Fruit fly (Drosophila melanogaster) whole organism, embryonic: ENCODE results near the gene Ripalpha.

Experiments used
- Asciz ChIP-seq: fragments of 200-800 bp; sonication (Bioruptor generic); optimal IDR thresholded peaks from 2 replicates; lab custom pipeline; 2017; ENCODE audit warnings: missing biosample characterization, mild to moderate bottlenecking, missing genetic modification characterization, missing genetic modification reagents
- BEAF-32 ChIP-seq: fragments of 200-800 bp; sonication (Bioruptor generic); optimal IDR thresholded peaks from 3 replicates; lab custom pipeline; 2017; ENCODE audit warnings: missing biosample characterization, missing genetic modification characterization, mild to moderate bottlenecking, moderate library complexity, missing genetic modification reagents
- CG10462 ChIP-seq: fragments of 200-800 bp; sonication (Bioruptor generic); optimal IDR thresholded peaks from 2 replicates; lab custom pipeline; 2016; ENCODE audit warnings: missing biosample characterization, missing genetic modification characterization
- CG12299 ChIP-seq: fragments of 200-800 bp; sonication (Bioruptor generic); optimal IDR thresholded peaks from 2 replicates; lab custom pipeline; 2018; ENCODE audit warnings: missing biosample characterization, mild to moderate bottlenecking, missing genetic modification characterization
- CG14441 ChIP-seq: fragments of 200-800 bp; sonication (Bioruptor generic); IDR thresholded peaks from 2 replicates; pipeline ENCODE4 v1.3.6; 2022; ENCODE audit warnings: missing biosample characterization, missing genetic modification characterization
- CG14667 ChIP-seq: fragments of 200-800 bp; sonication (Bioruptor generic); IDR thresholded peaks from 2 replicates; pipeline ENCODE4 v1.3.6; 2022; ENCODE audit warnings: missing biosample characterization, missing genetic modification characterization
- CG17385 ChIP-seq: fragments of 200-800 bp; sonication (Bioruptor generic); optimal IDR thresholded peaks from 3 replicates; lab custom pipeline; 2018; ENCODE audit warnings: missing biosample characterization, mild to moderate bottlenecking, missing genetic modification characterization
- CG18619 ChIP-seq: fragments of 200-800 bp; sonication (Bioruptor generic); optimal IDR thresholded peaks from 3 replicates; lab custom pipeline; 2017; ENCODE audit warnings: missing biosample characterization, mild to moderate bottlenecking, missing genetic modification characterization
- CG32532 ChIP-seq: fragments of 200-800 bp; sonication (Bioruptor generic); IDR thresholded peaks from 2 replicates; pipeline ENCODE4 v1.3.6; 2022; ENCODE audit warnings: missing biosample characterization, missing genetic modification characterization
- CG33213 ChIP-seq: fragments of 200-800 bp; sonication (Bioruptor generic); optimal IDR thresholded peaks from 3 replicates; lab custom pipeline; 2016; ENCODE audit warnings: missing biosample characterization, missing genetic modification characterization
- CG3995 ChIP-seq: fragments of 200-800 bp; sonication (Bioruptor generic); optimal IDR thresholded peaks from 3 replicates; lab custom pipeline; 2016; ENCODE audit warnings: missing biosample characterization, missing genetic modification characterization
- CG4730 ChIP-seq: fragments of 200-800 bp; sonication (Bioruptor generic); IDR thresholded peaks from 2 replicates; pipeline ENCODE4 v1.3.6; 2022; ENCODE audit warnings: missing biosample characterization, missing genetic modification characterization
- CG6654 ChIP-seq: fragments of 200-800 bp; sonication (Bioruptor generic); optimal IDR thresholded peaks from 2 replicates; lab custom pipeline; 2017; ENCODE audit warnings: missing biosample characterization, mild to moderate bottlenecking, missing genetic modification characterization
- CG7987 ChIP-seq: fragments of 200-800 bp; sonication (Bioruptor generic); optimal IDR thresholded peaks from 2 replicates; lab custom pipeline; 2018; ENCODE audit warnings: missing biosample characterization, mild to moderate bottlenecking, missing genetic modification characterization, moderate library complexity
- CG8089 ChIP-seq: fragments of 200-800 bp; sonication (Bioruptor generic); optimal IDR thresholded peaks from 3 replicates; lab custom pipeline; 2016; ENCODE audit warnings: missing biosample characterization, missing genetic modification characterization
- Dek ChIP-seq: fragments of 200-800 bp; sonication (Bioruptor generic); optimal IDR thresholded peaks from 3 replicates; lab custom pipeline; 2019; ENCODE audit warnings: missing biosample characterization, mild to moderate bottlenecking, missing genetic modification characterization, moderate library complexity
- Dll ChIP-seq: fragments of 200-800 bp; sonication (Bioruptor generic); IDR thresholded peaks from 4 replicates; pipeline ENCODE4 v1.3.6; 2022; ENCODE audit warnings: missing biosample characterization, missing genetic modification characterization; ENCODE audit not compliant: partially characterized antibody
- E2f2 ChIP-seq: fragments of 200-800 bp; sonication (Bioruptor generic); IDR thresholded peaks from 2 replicates; pipeline ENCODE4 v1.3.6; 2022; ENCODE audit warnings: missing biosample characterization, missing genetic modification characterization
- ERR ChIP-seq: fragments of 200-800 bp; sonication (Bioruptor generic); optimal IDR thresholded peaks from 2 replicates; lab custom pipeline; 2016; ENCODE audit warnings: missing biosample characterization, missing genetic modification characterization
- Ets97D ChIP-seq: fragments of 200-800 bp; sonication (Bioruptor generic); optimal IDR thresholded peaks from 3 replicates; lab custom pipeline; 2016; ENCODE audit warnings: missing biosample characterization, missing genetic modification characterization
- Hey ChIP-seq: fragments of 200-800 bp; sonication (Bioruptor generic); optimal IDR thresholded peaks from 3 replicates; lab custom pipeline; 2018; ENCODE audit warnings: missing biosample characterization, mild to moderate bottlenecking, missing genetic modification characterization
- Hsf ChIP-seq: fragments of 200-800 bp; sonication (Bioruptor generic); optimal IDR thresholded peaks from 3 replicates; lab custom pipeline; 2016; ENCODE audit warnings: missing biosample characterization, missing genetic modification characterization
- Jarid2 ChIP-seq: fragments of 200-800 bp; sonication (Bioruptor generic); optimal IDR thresholded peaks from 3 replicates; lab custom pipeline; 2017; ENCODE audit warnings: mild to moderate bottlenecking, missing biosample characterization, missing genetic modification reagents, missing genetic modification characterization
- Mad ChIP-seq: fragments of 200-800 bp; sonication (Bioruptor generic); optimal IDR thresholded peaks from 2 replicates; lab custom pipeline; 2016; ENCODE audit warnings: missing biosample characterization, missing genetic modification characterization
- NC2α ChIP-seq: fragments of 200-800 bp; sonication (Bioruptor generic); optimal IDR thresholded peaks from 2 replicates; lab custom pipeline; 2016; ENCODE audit warnings: missing biosample characterization, missing genetic modification characterization
- NC2β ChIP-seq: fragments of 200-800 bp; sonication (Bioruptor generic); optimal IDR thresholded peaks from 2 replicates; lab custom pipeline; 2016; ENCODE audit warnings: missing biosample characterization, missing genetic modification characterization
- NFAT ChIP-seq: fragments of 200-800 bp; sonication (Bioruptor generic); IDR thresholded peaks from 2 replicates; pipeline ENCODE4 v1.3.6; 2022; ENCODE audit warnings: missing biosample characterization, missing genetic modification characterization
- Ravus ChIP-seq: fragments of 200-800 bp; sonication (Bioruptor generic); IDR thresholded peaks from 2 replicates; pipeline ENCODE4 v1.3.6; 2022; ENCODE audit warnings: missing biosample characterization, missing genetic modification characterization
- Sry-δ ChIP-seq: fragments of 200-800 bp; sonication (Bioruptor generic); optimal IDR thresholded peaks from 2 replicates; lab custom pipeline; 2016; ENCODE audit warnings: missing biosample characterization, missing genetic modification characterization
- bigmax ChIP-seq: fragments of 200-800 bp; sonication (Bioruptor generic); optimal IDR thresholded peaks from 2 replicates; lab custom pipeline; 2018; ENCODE audit warnings: missing biosample characterization, mild to moderate bottlenecking, missing genetic modification characterization
- chinmo ChIP-seq: fragments of 200-800 bp; sonication (Bioruptor generic); IDR thresholded peaks from 4 replicates; pipeline ENCODE4 v1.3.6; 2022; ENCODE audit warnings: missing biosample characterization, missing genetic modification characterization; ENCODE audit not compliant: partially characterized antibody
- da ChIP-seq: fragments of 200-800 bp; sonication (Bioruptor generic); optimal IDR thresholded peaks from 2 replicates; lab custom pipeline; 2016; ENCODE audit warnings: missing biosample characterization, missing genetic modification characterization
- grn ChIP-seq: fragments of 200-800 bp; sonication (Bioruptor generic); optimal IDR thresholded peaks from 3 replicates; lab custom pipeline; 2017; ENCODE audit warnings: missing biosample characterization, missing genetic modification characterization
- hb ChIP-seq: fragments of 200-800 bp; sonication (Bioruptor generic); IDR thresholded peaks from 3 replicates; pipeline ENCODE4 v1.3.6; 2022; ENCODE audit warnings: missing biosample characterization, missing genetic modification characterization; ENCODE audit not compliant: partially characterized antibody
- hth ChIP-seq: fragments of >200 bp; optimal IDR thresholded peaks from 2 replicates; lab custom pipeline; 2017; ENCODE audit warnings: inconsistent platforms
- inv ChIP-seq: fragments of 200-800 bp; sonication (Bioruptor generic); IDR thresholded peaks from 2 replicates; pipeline ENCODE4 v1.3.6; 2022; ENCODE audit warnings: missing biosample characterization, missing genetic modification characterization; ENCODE audit not compliant: partially characterized antibody
- kni ChIP-seq: fragments of 200-800 bp; sonication (Bioruptor generic); optimal IDR thresholded peaks from 3 replicates; lab custom pipeline; 2017; ENCODE audit warnings: mild to moderate bottlenecking, missing biosample characterization, missing genetic modification reagents, missing genetic modification characterization
- maf-S ChIP-seq: fragments of 200-800 bp; sonication (Bioruptor generic); optimal IDR thresholded peaks from 2 replicates; lab custom pipeline; 2016; ENCODE audit warnings: missing biosample characterization, missing genetic modification characterization
- nmo ChIP-seq: fragments of 200-800 bp; sonication (Bioruptor generic); optimal IDR thresholded peaks from 2 replicates; lab custom pipeline; 2018; ENCODE audit warnings: missing biosample characterization, mild to moderate bottlenecking, missing genetic modification characterization, moderate library complexity
- oc ChIP-seq: fragments of 200-800 bp; sonication (Bioruptor generic); optimal IDR thresholded peaks from 2 replicates; lab custom pipeline; 2018; ENCODE audit warnings: missing biosample characterization, mild to moderate bottlenecking, missing genetic modification characterization, moderate library complexity
- otp ChIP-seq: fragments of 200-800 bp; sonication (Bioruptor generic); IDR thresholded peaks from 3 replicates; pipeline ENCODE4, ENCODE4 v1.3.6; 2022; ENCODE audit warnings: missing biosample characterization, missing genetic modification characterization
- p53 ChIP-seq: fragments of 200-800 bp; sonication (Bioruptor generic); optimal IDR thresholded peaks from 2 replicates; lab custom pipeline; 2016; ENCODE audit warnings: missing biosample characterization, missing genetic modification characterization
- row ChIP-seq: fragments of 200-800 bp; sonication (Bioruptor generic); IDR thresholded peaks from 3 replicates; pipeline ENCODE4 v1.3.6; 2022; ENCODE audit warnings: missing biosample characterization, missing genetic modification characterization
- run ChIP-seq: fragments of 200-800 bp; sonication (Bioruptor generic); optimal IDR thresholded peaks from 3 replicates; lab custom pipeline; 2018; ENCODE audit warnings: missing biosample characterization, mild to moderate bottlenecking, missing genetic modification characterization
- seq ChIP-seq: fragments of 200-800 bp; sonication (Bioruptor generic); IDR thresholded peaks from 2 replicates; pipeline ENCODE4 v1.3.6; 2022; ENCODE audit warnings: missing biosample characterization, missing genetic modification characterization
- tin ChIP-seq: fragments of 200-800 bp; sonication (Bioruptor generic); optimal IDR thresholded peaks from 3 replicates; lab custom pipeline; 2016; ENCODE audit warnings: missing biosample characterization, missing genetic modification characterization
- tio ChIP-seq: fragments of 200-800 bp; sonication (Bioruptor generic); optimal IDR thresholded peaks from 2 replicates; lab custom pipeline; 2017; ENCODE audit warnings: missing biosample characterization, missing genetic modification characterization, inconsistent platforms
- tll ChIP-seq, 2 experiments: fragments of 200-800 bp in 1 of 2; fragments of >200 bp in 1 of 2; sonication (Bioruptor generic) in 1 of 2; optimal IDR thresholded peaks; 2 replicates each; lab custom pipeline; 2017 to 2019; ENCODE audit warnings: missing biosample characterization in 2 of 2, missing genetic modification characterization in 2 of 2, mild to moderate bottlenecking in 1 of 2, moderate library complexity in 1 of 2
- vnd ChIP-seq: fragments of 200-800 bp; sonication (Bioruptor generic); IDR thresholded peaks from 3 replicates; pipeline ENCODE4 v1.3.6; 2022; ENCODE audit warnings: missing biosample characterization, missing genetic modification characterization; ENCODE audit not compliant: partially characterized antibody

The Ripalpha gene

DNA sequence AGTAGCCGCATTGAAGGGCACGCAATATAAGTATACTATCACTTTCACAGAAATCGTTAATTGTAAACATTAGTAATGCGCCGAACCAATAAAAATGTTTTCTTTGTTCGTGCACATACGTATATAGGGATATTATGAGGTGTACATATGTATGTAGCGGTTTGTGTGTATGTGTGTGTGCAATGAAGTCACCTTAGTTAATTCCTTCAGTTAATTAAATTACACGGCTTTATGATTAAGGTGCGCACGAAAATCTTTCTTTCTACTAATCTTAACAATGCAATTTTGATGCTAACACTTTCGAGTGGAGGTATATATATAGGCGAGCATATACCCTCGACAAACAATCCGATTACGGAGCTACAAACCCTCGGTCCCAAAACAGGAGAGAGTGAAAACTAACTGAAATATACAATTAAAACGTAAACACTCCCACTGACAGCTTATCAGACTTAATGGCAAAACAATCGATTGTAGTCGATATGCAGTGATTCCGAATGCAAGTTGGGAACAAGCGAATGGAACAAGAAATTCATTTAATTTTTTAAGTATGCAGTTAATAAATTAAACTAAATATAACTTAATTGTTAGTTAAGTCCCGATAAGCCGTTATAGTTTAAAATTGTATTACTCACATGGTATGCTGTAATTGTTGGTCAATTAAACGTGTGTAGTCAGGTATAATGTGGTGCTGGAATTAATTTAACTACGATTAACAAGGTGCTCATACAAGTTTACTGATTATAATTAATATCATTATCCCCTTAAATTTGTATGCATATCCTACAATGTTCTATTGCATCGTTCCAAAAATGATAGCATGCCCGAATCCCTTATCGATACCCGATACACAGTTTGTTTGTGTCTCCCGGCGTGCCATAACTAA, 20.0 kb upstream of the Ripalpha start, which contains the start of the genes Npc1a and Prosalpha6 (continued):
- peak; percentile 66; the same call in 1 of the 2 replicates for TF ChIP-seq inv
- no peak for TF ChIP-seq CG18619 (GFP tag; lab: Kevin White, UChicago)
- no peak for TF ChIP-seq maf-S (GFP tag; lab: Kevin White, UChicago)
- TF ChIP-seq Jarid2 (GFP tag; lab: Kevin White, UChicago): no peak
- TF ChIP-seq grn (GFP tag; lab: Kevin White, UChicago): peak; percentile 14
- no peak for TF ChIP-seq tin
- no peak for TF ChIP-seq CG14441
- TF ChIP-seq BEAF-32: peak; percentile 88
- no peak for TF ChIP-seq chinmo
- no peak for TF ChIP-seq p53 (GFP tag; lab: Kevin White, UChicago)
- no peak for TF ChIP-seq hth (lab: Kevin White, UChicago)
- TF ChIP-seq otp (GFP tag; lab: Robert Waterston, UW): no peak
- TF ChIP-seq Ets97D: peak; percentile 68
- peak; percentile 27 for TF ChIP-seq CG3995 (GFP tag; lab: Kevin White, UChicago)
- TF ChIP-seq Hsf (GFP tag; lab: Kevin White, UChicago): peak; percentile 46
- TF ChIP-seq ERR (GFP tag; lab: Kevin White, UChicago): no peak
- peak; percentile 30 for TF ChIP-seq Mad (GFP tag; lab: Kevin White, UChicago)
- peak; percentile 91 for TF ChIP-seq Sry-δ (GFP tag; lab: Kevin White, UChicago)
- TF ChIP-seq seq (GFP tag; lab: Robert Waterston, UW): no peak
- no peak for TF ChIP-seq CG33213 (GFP tag; lab: Kevin White, UChicago)
- peak; percentile 25 for TF ChIP-seq NC2α (GFP tag; lab: Kevin White, UChicago)
- TF ChIP-seq da (GFP tag; lab: Kevin White, UChicago): no peak
- TF ChIP-seq CG32532 (GFP tag; lab: Robert Waterston, UW): no peak
- no peak for TF ChIP-seq CG4730 (GFP tag; lab: Robert Waterston, UW)
- TF ChIP-seq oc (tag; lab: Kevin White, UChicago): no peak
- TF ChIP-seq CG7987 (GFP tag; lab: Kevin White, UChicago): no peak
- peak; percentile 71 for TF ChIP-seq row (GFP tag; lab: Robert Waterston, UW)
- TF ChIP-seq Ravus (GFP tag; lab: Robert Waterston, UW): no peak
- TF ChIP-seq tll (GFP tag; optimal IDR thresholded peaks at IDR 0.05; lab: Kevin White, UChicago): peak in 1 of 2 experiments; percentile 66
- TF ChIP-seq NFAT (GFP tag; lab: Robert Waterston, UW): no peak
- peak; percentile 20 for TF ChIP-seq CG17385 (GFP tag; lab: Kevin White, UChicago)
- peak; percentile 66; the same call in 2 of the 4 replicates for TF ChIP-seq Dll
- peak; percentile 72 for TF ChIP-seq nmo (GFP tag; lab: Kevin White, UChicago)
- TF ChIP-seq NC2β: no peak
- no peak; the same call in 1 of the 2 replicates for TF ChIP-seq E2f2
- no peak for TF ChIP-seq bigmax (GFP tag; lab: Kevin White, UChicago)
- no peak for TF ChIP-seq Hey (tag; lab: Kevin White, UChicago)
- TF ChIP-seq hb (GFP tag; lab: Robert Waterston, UW): peak; percentile 71; the same call in 1 of the 3 replicates
- TF ChIP-seq CG6654 (GFP tag; lab: Kevin White, UChicago): no peak
- TF ChIP-seq vnd (GFP tag; lab: Robert Waterston, UW): peak; percentile 59; the same call in 1 of the 3 replicates
- no peak for TF ChIP-seq tio (GFP tag; lab: Kevin White, UChicago)
- TF ChIP-seq CG12299 (tag; lab: Kevin White, UChicago): no peak
- TF ChIP-seq CG14667: peak; percentile 82
- no peak for TF ChIP-seq run (tag; lab: Kevin White, UChicago)
- TF ChIP-seq Asciz (GFP tag; lab: Kevin White, UChicago): no peak
- TF ChIP-seq CG10462: no peak
- no peak for TF ChIP-seq kni (GFP tag; lab: Kevin White, UChicago)
- no peak for TF ChIP-seq Dek (tag; lab: Kevin White, UChicago)
- TF ChIP-seq CG8089 (GFP tag; lab: Kevin White, UChicago): no peak
